Worm (Caenorhabditis elegans): ENCODE results near the gene H40L08.1.

Gene H40L08.1

DNA sequence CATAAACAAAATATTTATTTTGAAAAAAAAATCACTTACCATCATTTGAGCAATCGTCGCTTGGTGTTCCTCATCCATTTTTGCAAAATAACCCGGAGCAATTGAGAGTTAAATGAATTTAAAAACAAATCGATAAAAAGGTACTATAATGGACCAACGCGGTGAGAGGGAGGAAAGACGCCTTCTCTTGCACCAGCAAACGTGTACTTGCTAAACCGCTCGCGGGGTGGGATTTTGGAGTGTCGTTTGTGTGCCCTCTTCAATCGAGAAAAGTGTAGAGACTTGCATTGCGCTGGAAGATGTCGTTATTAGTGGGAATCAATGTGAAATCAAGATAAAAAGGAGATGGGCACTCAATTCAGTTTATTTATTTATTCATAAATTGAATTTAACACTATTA, at the start of gene H40L08.1:
Gene H40L08.1 (minus strand): TSS at position 292 of the 400 bp plus-strand sequence.
- TF ChIP-seq ceh-16 (tag; optimal IDR thresholded peaks at IDR 0.05) (no peak), nfya-1 (tag; optimal IDR thresholded peaks at IDR 0.05; ENCODE audit: insufficient read depth) (peak; percentile 32), snpc-4 (tag; optimal IDR thresholded peaks at IDR 0.05) (peak; percentile 42), elt-2 (tag; optimal IDR thresholded peaks at IDR 0.05) (peak; percentile 15), hmg-11 (tag; optimal IDR thresholded peaks at IDR 0.05) (peak; percentile 63)

DNA sequence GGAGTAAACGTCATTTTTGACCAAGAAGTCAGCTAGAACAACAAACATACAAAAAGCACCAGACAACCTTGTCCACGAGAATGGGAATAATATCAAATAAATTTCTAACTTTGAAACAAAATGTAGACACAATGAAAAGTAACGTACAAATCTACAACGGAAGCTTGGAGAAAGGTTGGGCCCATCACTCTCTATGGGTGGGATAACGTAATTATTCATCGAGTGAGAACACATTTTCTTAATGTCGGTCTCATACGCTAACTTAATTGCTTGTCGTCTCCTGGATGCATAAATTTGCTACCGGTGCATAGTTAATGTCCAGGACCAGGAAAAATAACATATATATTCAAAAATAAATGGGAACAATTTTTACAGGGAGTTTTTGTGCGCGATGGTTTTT, 49.3 kb upstream of the H40L08.1 start:
- TF ChIP-seq tbx-2 (tag; optimal IDR thresholded peaks at IDR 0.05) (no peak), nhr-25 (tag; optimal IDR thresholded peaks at IDR 0.05) (no peak), nhr-237 (tag; optimal IDR thresholded peaks at IDR 0.05) (no peak), lin-15B (tag; optimal IDR thresholded peaks at IDR 0.05) (no peak), ZK546.5 (tag; optimal IDR thresholded peaks at IDR 0.05) (no peak), jun-1 (tag; optimal IDR thresholded peaks at IDR 0.05) (no peak), sea-2 (GFP tag; optimal IDR thresholded peaks at IDR 0.05) (no peak), snpc-4 (tag; optimal IDR thresholded peaks at IDR 0.05) (no peak), eor-1 (tag; optimal IDR thresholded peaks at IDR 0.05) (no peak), lsy-12 (tag; optimal IDR thresholded peaks at IDR 0.05) (no peak), pqm-1 (tag; optimal IDR thresholded peaks at IDR 0.05) (no peak), nhr-12 (tag; optimal IDR thresholded peaks at IDR 0.05) (no peak), nhr-28 (tag; optimal IDR thresholded peaks at IDR 0.05) (no peak), egl-27 (tag; optimal IDR thresholded peaks at IDR 0.05) (no peak), unc-62 (GFP tag; optimal IDR thresholded peaks at IDR 0.05) (no peak)

DNA sequence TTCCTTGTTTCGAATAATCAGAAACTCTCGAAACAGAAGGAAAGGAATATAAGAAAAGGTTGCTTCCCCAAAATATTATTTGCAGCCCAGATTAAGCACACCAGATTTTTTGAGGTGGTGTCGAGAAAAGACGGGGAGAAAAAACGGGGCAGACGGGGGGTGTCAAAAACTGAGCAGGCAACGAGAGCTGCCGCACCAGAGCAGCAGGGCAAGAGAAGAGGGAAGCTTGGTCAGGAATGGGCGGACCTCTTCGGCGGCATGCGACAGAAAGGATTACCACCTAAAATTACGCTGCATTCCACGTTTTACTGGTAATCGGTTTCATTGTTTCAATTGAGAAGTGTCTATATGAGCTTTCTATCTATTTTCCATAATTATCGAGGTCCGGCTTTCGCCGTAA, 48.2 kb upstream of the H40L08.1 start:
- TF ChIP-seq lsy-12 (tag; optimal IDR thresholded peaks at IDR 0.05) (no peak), ama-1 (optimal IDR thresholded peaks at IDR 0.05) (no peak), mdl-1 (tag; optimal IDR thresholded peaks at IDR 0.05) (no peak), elt-1 (tag; optimal IDR thresholded peaks at IDR 0.05) (no peak)

DNA sequence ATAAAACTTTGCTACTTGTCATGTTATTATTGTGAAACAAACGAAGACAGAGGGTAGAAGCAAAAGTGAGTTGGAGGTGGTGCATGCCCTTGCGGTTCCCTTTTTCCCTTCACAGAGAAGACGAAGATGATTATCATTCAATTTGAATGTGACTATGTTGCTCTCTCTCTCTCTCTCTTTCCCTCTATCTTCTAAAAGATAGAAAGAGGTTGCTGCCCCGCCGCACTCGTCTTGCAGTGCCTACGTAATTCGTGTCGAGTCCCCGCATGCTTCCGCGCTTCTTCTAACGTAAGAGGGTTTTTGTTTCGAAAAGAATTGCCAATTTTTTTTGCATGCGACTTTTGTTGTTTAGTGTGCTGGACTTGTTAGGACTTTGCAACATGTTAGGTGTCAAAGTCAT, 44.3 kb upstream of the H40L08.1 start:
- TF ChIP-seq jun-1 (tag; optimal IDR thresholded peaks at IDR 0.05), result no peak
- peak; percentile 83 for TF ChIP-seq fkh-10 (GFP tag; optimal IDR thresholded peaks at IDR 0.05)

DNA sequence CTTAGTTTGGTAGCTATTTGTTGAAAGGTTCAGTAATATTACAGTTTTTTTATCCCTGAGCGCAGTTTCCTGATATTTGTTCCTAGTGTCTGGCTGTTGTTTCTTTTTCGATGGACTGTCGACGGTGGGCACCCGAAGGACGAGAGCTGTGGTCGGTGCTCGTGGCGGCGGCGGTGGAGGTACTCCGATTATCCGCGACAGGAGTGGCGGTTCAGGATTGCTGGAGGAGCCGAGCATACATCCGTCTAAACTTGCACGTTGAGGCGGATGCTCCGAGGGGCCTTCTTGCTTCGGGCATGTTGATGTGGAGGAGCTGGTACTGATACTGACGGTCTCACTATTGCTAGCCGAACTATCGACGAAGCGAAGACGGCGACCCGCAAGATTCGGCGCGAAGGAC, 43.5 kb upstream of the H40L08.1 start:
- no peak for TF ChIP-seq egl-27 (tag; optimal IDR thresholded peaks at IDR 0.05)
- no peak for TF ChIP-seq elt-3 (tag; optimal IDR thresholded peaks at IDR 0.05)
- no peak for TF ChIP-seq nhr-12 (tag; optimal IDR thresholded peaks at IDR 0.05)
- no peak for TF ChIP-seq zag-1 (tag; optimal IDR thresholded peaks at IDR 0.05)
- TF ChIP-seq fkh-2 (tag; optimal IDR thresholded peaks at IDR 0.05), result no peak
- TF ChIP-seq snpc-4 (tag; optimal IDR thresholded peaks at IDR 0.05), result no peak
- no peak for TF ChIP-seq aly-2 (tag; optimal IDR thresholded peaks at IDR 0.05)

ce11 chrX:15126736-15127135, 42.9 kb upstream of the H40L08.1 start:
- TF ChIP-seq lin-15B (tag; optimal IDR thresholded peaks at IDR 0.05) (no peak), egl-27 (tag; optimal IDR thresholded peaks at IDR 0.05) (no peak), mml-1 (tag; optimal IDR thresholded peaks at IDR 0.05) (no peak), ztf-11 (tag; optimal IDR thresholded peaks at IDR 0.05) (no peak), fkh-10 (GFP tag; optimal IDR thresholded peaks at IDR 0.05) (no peak), ceh-28 (tag; optimal IDR thresholded peaks at IDR 0.05) (no peak), snpc-4 (tag; optimal IDR thresholded peaks at IDR 0.05) (no peak), ztf-4 (tag; optimal IDR thresholded peaks at IDR 0.05) (no peak), nhr-28 (tag; optimal IDR thresholded peaks at IDR 0.05) (no peak), tbx-2 (tag; optimal IDR thresholded peaks at IDR 0.05) (no peak), ceh-82 (tag; optimal IDR thresholded peaks at IDR 0.05) (no peak), aly-2 (tag; optimal IDR thresholded peaks at IDR 0.05) (no peak), ZK546.5 (tag; optimal IDR thresholded peaks at IDR 0.05) (no peak), elt-1 (tag; optimal IDR thresholded peaks at IDR 0.05) (no peak), ama-1 (optimal IDR thresholded peaks at IDR 0.05) (no peak), fkh-2 (tag; optimal IDR thresholded peaks at IDR 0.05) (no peak)

Measured in whole organism, L3 larva.